Fruit fly (Drosophila melanogaster) whole organism, pupa: ENCODE data around the gene CG16959.

Source experiments
- CG10348 ChIP-seq: fragments of 200-800 bp; sonication (Bioruptor generic); IDR thresholded peaks from 2 replicates; pipeline ENCODE4 v1.3.6; 2022; ENCODE audit warnings: missing biosample characterization, missing genetic modification characterization
- CG12605 ChIP-seq: fragments of 200-800 bp; sonication (Bioruptor generic); IDR thresholded peaks from 2 replicates; pipeline ENCODE4 v1.3.6; 2022; ENCODE audit warnings: missing biosample characterization, missing genetic modification characterization
- CG13204 ChIP-seq: fragments of 200-800 bp; sonication (Bioruptor generic); optimal IDR thresholded peaks from 2 replicates; lab custom pipeline; 2018; ENCODE audit warnings: missing biosample characterization, mild to moderate bottlenecking, missing genetic modification characterization, moderate library complexity
- CG14655 ChIP-seq: fragments of 200-800 bp; sonication (Bioruptor generic); optimal IDR thresholded peaks from 3 replicates; lab custom pipeline; 2017; ENCODE audit warnings: mild to moderate bottlenecking, missing biosample characterization, missing genetic modification reagents, missing genetic modification characterization
- CG15710 ChIP-seq: fragments of 200-800 bp; sonication (Bioruptor generic); optimal IDR thresholded peaks from 2 replicates; lab custom pipeline; 2018; ENCODE audit warnings: missing biosample characterization, mild to moderate bottlenecking, missing genetic modification characterization, moderate library complexity
- CG17806 ChIP-seq: fragments of 200-800 bp; sonication (Bioruptor generic); optimal IDR thresholded peaks from 2 replicates; lab custom pipeline; 2018; ENCODE audit warnings: missing biosample characterization, mild to moderate bottlenecking, missing genetic modification characterization, moderate library complexity
- CG32121 ChIP-seq: fragments of 200-800 bp; sonication (Bioruptor generic); IDR thresholded peaks from 2 replicates; pipeline ENCODE4 v1.3.6; 2022; ENCODE audit warnings: missing biosample characterization, missing genetic modification characterization
- CG34367 ChIP-seq: fragments of 200-800 bp; sonication (Bioruptor generic); optimal IDR thresholded peaks from 2 replicates; lab custom pipeline; 2018; ENCODE audit warnings: missing biosample characterization, mild to moderate bottlenecking, missing genetic modification characterization
- CG4496 ChIP-seq: fragments of 200-800 bp; sonication (Bioruptor generic); IDR thresholded peaks from 3 replicates; pipeline ENCODE4 v1.3.6; 2022; ENCODE audit warnings: missing biosample characterization, missing genetic modification characterization
- CG8159 ChIP-seq: fragments of 200-800 bp; sonication (Bioruptor generic); optimal IDR thresholded peaks from 3 replicates; lab custom pipeline; 2018; ENCODE audit warnings: missing biosample characterization, mild to moderate bottlenecking, missing genetic modification characterization, moderate library complexity
- CG8301 ChIP-seq: fragments of 200-800 bp; sonication (Bioruptor generic); optimal IDR thresholded peaks from 2 replicates; lab custom pipeline; 2018; ENCODE audit warnings: missing biosample characterization, mild to moderate bottlenecking, missing genetic modification characterization
- CG9948 ChIP-seq: fragments of 200-800 bp; sonication (Bioruptor generic); optimal IDR thresholded peaks from 2 replicates; lab custom pipeline; 2018; ENCODE audit warnings: missing biosample characterization, mild to moderate bottlenecking, missing genetic modification characterization, moderate library complexity
- D1 ChIP-seq: fragments of 200-800 bp; sonication (Bioruptor generic); optimal IDR thresholded peaks from 2 replicates; lab custom pipeline; 2018; ENCODE audit warnings: missing biosample characterization, mild to moderate bottlenecking, missing genetic modification characterization, moderate library complexity
- EcR ChIP-seq: fragments of 200-800 bp; sonication (Bioruptor generic); optimal IDR thresholded peaks from 3 replicates; lab custom pipeline; 2019; ENCODE audit warnings: missing biosample characterization, missing genetic modification characterization, mild to moderate bottlenecking, moderate library complexity, missing genetic modification reagents
- Ets98B ChIP-seq: fragments of 200-800 bp; sonication (Bioruptor generic); IDR thresholded peaks from 2 replicates; pipeline ENCODE4 v1.3.6; 2022; ENCODE audit warnings: missing biosample characterization, missing genetic modification characterization
- Pif1A ChIP-seq: fragments of 200-800 bp; sonication (Bioruptor generic); optimal IDR thresholded peaks from 3 replicates; lab custom pipeline; 2016; ENCODE audit warnings: missing biosample characterization, missing genetic modification characterization
- Pif1B ChIP-seq: fragments of 200-800 bp; sonication (Bioruptor generic); optimal IDR thresholded peaks from 3 replicates; lab custom pipeline; 2016; ENCODE audit warnings: missing biosample characterization, missing genetic modification characterization
- Snoo ChIP-seq: fragments of 200-800 bp; sonication (Bioruptor generic); optimal IDR thresholded peaks from 3 replicates; lab custom pipeline; 2017; ENCODE audit warnings: missing biosample characterization, mild to moderate bottlenecking, missing genetic modification characterization, inconsistent platforms
- fd96Ca ChIP-seq: fragments of 200-800 bp; sonication (Bioruptor generic); IDR thresholded peaks from 3 replicates; pipeline ENCODE4 v1.3.6; 2022; ENCODE audit warnings: missing biosample characterization, missing genetic modification characterization
- gl ChIP-seq: fragments of 200-800 bp; sonication (Bioruptor generic); optimal IDR thresholded peaks from 2 replicates; lab custom pipeline; 2018; ENCODE audit warnings: missing biosample characterization, mild to moderate bottlenecking, missing genetic modification characterization
- rn ChIP-seq: fragments of 200-800 bp; sonication (Bioruptor generic); IDR thresholded peaks from 2 replicates; pipeline ENCODE4 v1.3.6; 2022; ENCODE audit warnings: missing biosample characterization, missing genetic modification characterization

The CG16959 gene

dm6 chr3L:15142004-15142890 lies 17.1 kb upstream of the CG16959 start, which contains the start of gene Pdi:
Gene Pdi (minus strand): TSS chr3L:15142840.
- TF ChIP-seq CG10348 = no peak
- peak; percentile 36 for TF ChIP-seq Snoo (tag; lab: Kevin White, UChicago)
- no peak for TF ChIP-seq EcR (GFP tag; lab: Kevin White, UChicago)
- TF ChIP-seq CG15710 = no peak
- no peak for TF ChIP-seq CG34367
- no peak for TF ChIP-seq rn (GFP tag; lab: Robert Waterston, UW)
- TF ChIP-seq Pif1A = no peak
- no peak for TF ChIP-seq fd96Ca
- peak; percentile 38; the same call in 1 of the 2 replicates for TF ChIP-seq Ets98B
- TF ChIP-seq CG14655 = no peak
- no peak for TF ChIP-seq CG12605
- TF ChIP-seq CG8159 (tag; lab: Kevin White, UChicago) = no peak
- 0 out of 3 replicates have a peak, but pooled peaks have one; percentile 39 for TF ChIP-seq CG4496 (GFP tag; lab: Robert Waterston, UW)
- peak; percentile 33 for TF ChIP-seq Pif1B (GFP tag; lab: Kevin White, UChicago)
- TF ChIP-seq CG9948 (tag; lab: Kevin White, UChicago) = no peak
- no peak for TF ChIP-seq CG13204
- no peak for TF ChIP-seq gl (tag; lab: Kevin White, UChicago)

DNA sequence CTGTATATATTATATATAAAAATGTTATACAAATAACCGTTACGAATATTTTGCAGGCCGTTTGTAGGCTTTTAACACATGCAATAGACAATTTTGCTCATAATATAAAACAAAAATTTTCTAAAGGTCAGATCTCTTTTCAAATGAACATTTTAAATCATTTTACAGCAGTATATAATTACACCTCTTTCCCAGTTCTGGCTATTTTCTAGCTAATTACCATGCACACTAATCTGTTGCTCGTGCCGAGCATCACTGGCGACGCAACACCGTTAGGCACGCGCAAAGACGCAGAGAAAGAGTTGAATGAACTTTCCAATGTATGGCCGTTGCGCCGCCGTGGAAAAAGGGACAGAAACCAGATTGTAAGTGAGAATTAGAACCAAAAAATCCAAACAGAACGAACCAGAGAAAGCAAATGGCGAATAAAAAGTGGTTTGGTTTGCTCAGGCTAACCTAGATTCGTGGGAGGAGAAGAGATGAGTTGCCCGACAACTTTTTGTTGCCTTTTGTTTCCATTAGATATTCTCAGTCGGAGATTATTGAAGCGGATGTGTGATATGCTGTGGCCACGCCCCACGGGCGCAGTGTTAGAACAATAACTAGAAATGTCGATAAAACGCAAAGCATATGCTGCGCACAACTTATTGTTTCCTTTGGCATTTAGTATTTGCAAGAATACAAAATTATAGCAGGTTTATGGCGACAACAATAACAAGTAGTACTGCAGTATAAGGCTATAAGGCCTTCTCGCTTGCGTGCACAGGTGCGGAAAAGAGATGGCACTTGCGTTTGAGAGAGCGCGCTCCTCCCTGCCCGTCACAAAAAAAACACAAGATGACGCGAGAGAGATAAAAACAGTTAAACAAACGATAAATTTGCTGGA lies 16.2 kb upstream of the CG16959 start:
- TF ChIP-seq CG8159 (tag; lab: Kevin White, UChicago) (peak; percentile 3), CG8301 (tag; lab: Kevin White, UChicago) (peak; percentile 24), Snoo (tag; lab: Kevin White, UChicago) (no peak), CG17806 (tag; lab: Kevin White, UChicago) (no peak), rn (GFP tag; lab: Robert Waterston, UW) (no peak), CG13204 (peak; percentile 51), EcR (GFP tag; lab: Kevin White, UChicago) (peak; percentile 90), CG32121 (GFP tag; lab: Robert Waterston, UW) (peak; percentile 24; the same call in 1 of the 2 replicates), Ets98B (peak; percentile 59), Pif1B (GFP tag; lab: Kevin White, UChicago) (peak; percentile 2), CG15710 (peak; percentile 23), Pif1A (no peak), CG10348 (no peak), D1 (no peak), CG9948 (tag; lab: Kevin White, UChicago) (peak; percentile 8), fd96Ca (no peak; the same call in 2 of the 3 replicates), CG4496 (GFP tag; lab: Robert Waterston, UW) (peak; percentile 74), CG12605 (no peak), gl (tag; lab: Kevin White, UChicago) (peak; percentile 40), CG34367 (peak; percentile 18), CG14655 (peak; percentile 46)

DNA sequence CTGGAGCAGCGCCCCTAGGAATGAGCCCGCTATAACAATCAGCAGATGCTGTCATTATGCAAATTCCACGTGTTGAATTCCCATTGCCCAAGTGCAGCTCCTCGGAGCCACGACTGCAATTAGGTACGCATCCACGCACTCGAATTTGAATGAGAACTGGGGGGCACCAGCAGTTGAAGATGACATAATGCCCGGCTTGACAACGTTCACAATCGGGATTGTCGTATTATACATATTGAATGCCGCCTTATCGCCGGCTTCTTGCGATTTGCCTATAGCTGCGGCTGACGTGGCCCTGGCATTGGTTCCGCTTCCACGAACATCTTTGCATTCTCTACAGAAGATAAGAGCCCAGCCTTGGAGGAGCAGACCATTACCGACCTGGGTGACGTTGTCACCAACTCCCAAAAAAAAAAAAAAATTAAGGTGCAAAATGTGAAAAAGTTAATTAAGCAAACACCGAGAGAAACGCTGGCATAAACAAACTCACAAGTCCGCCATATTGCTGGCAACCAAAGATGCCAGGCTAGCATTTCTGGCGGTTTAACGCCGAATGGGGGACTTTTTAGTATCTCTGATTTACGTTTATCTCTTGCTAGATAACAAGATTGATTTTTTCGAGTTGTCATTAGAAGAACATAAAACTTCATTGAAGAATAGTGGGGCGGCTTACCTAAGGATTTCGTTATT lies 15.3 kb upstream of the CG16959 start:
- TF ChIP-seq CG9948 (tag; lab: Kevin White, UChicago) = no peak
- TF ChIP-seq CG14655 = no peak
- TF ChIP-seq CG8301 (tag; lab: Kevin White, UChicago) = no peak
- TF ChIP-seq Pif1B (GFP tag; lab: Kevin White, UChicago) = no peak
- TF ChIP-seq, all 21 proteins: peak for 0

DNA sequence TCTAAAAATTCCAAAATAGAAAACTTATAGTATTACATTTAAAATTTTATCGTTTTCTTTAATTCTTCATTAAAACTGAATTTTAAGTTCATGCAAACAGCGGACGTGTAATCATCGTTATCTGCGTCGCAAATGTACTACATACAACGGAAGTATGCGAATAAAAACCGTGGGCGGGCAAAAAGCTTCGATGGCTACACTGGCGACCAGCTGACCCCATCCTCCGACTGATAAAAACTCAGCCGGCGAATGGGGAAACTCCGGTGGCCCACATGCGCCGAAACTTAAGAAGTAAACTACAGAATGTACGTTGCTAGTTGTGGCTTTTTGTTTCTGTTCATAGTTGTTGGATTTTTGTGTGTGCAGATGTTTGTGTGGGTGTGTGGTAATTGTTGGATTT lies 12.7 kb upstream of the CG16959 start:
- TF ChIP-seq Snoo (tag; lab: Kevin White, UChicago) (no peak), CG13204 (no peak), D1 (no peak), Pif1B (GFP tag; lab: Kevin White, UChicago) (no peak)
- TF ChIP-seq, all 21 proteins: peak for 0

dm6 chr3L:15136659-15137572 lies 11.8 kb upstream of the CG16959 start, which contains the start of gene CG12316:
Gene CG12316 (minus strand): TSS chr3L:15136934.
- TF ChIP-seq Pif1A (peak; percentile 98), Pif1B (GFP tag; lab: Kevin White, UChicago) (peak; percentile 97), CG12605 (peak; percentile 89), CG8301 (tag; lab: Kevin White, UChicago) (peak; percentile 95), CG8159 (tag; lab: Kevin White, UChicago) (peak; percentile 95), CG10348 (no peak), CG32121 (GFP tag; lab: Robert Waterston, UW) (peak; percentile 92), Ets98B (peak; percentile 89), fd96Ca (peak; percentile 96), CG34367 (peak; percentile 95), CG9948 (tag; lab: Kevin White, UChicago) (peak; percentile 89), Snoo (tag; lab: Kevin White, UChicago) (peak; percentile 96), D1 (peak; percentile 80), CG15710 (peak; percentile 94), gl (tag; lab: Kevin White, UChicago) (peak; percentile 94), rn (GFP tag; lab: Robert Waterston, UW) (peak; percentile 77), CG14655 (peak; percentile 95), CG13204 (peak; percentile 91), CG17806 (tag; lab: Kevin White, UChicago) (peak; percentile 93), CG4496 (GFP tag; lab: Robert Waterston, UW) (peak; percentile 94), EcR (GFP tag; lab: Kevin White, UChicago) (peak; percentile 61)
- TF ChIP-seq, all 21 proteins: peak for 20
